Worm (Caenorhabditis elegans) whole organism, L2 larva: ENCODE data around the gene fbxa-9.
A peak's percentile ranks its signal among the peaks of the same experiment; 100 is the strongest.

Source experiments
- C34F6.9 ChIP-seq: fragments of 150-350 bp; optimal IDR thresholded peaks from 2 replicates; lab custom pipeline; 2014; ENCODE audit warnings: missing biosample characterization, missing genetic modification characterization
- F13H6.1 ChIP-seq: sonication (generic microtip); optimal IDR thresholded peaks from 2 replicates; lab custom pipeline; 2016; ENCODE audit warnings: missing genetic modification characterization, missing compliant biosample characterization
- R02D3.7 ChIP-seq: fragments of 150-350 bp; optimal IDR thresholded peaks from 2 replicates; lab custom pipeline; 2014; ENCODE audit warnings: missing biosample characterization, missing genetic modification characterization
- Y55F3AM.14 ChIP-seq: fragments of 200-800 bp; sonication (Bioruptor generic); optimal IDR thresholded peaks from 2 replicates; lab custom pipeline; 2018; ENCODE audit warnings: mild to moderate bottlenecking, missing genetic modification characterization, missing compliant biosample characterization
- alr-1 ChIP-seq: fragments of 150-350 bp; optimal IDR thresholded peaks from 2 replicates; lab custom pipeline; 2014; ENCODE audit warnings: missing biosample characterization, missing genetic modification characterization
- ama-1 ChIP-seq: fragments of 150-350 bp; optimal IDR thresholded peaks from 2 replicates; lab custom pipeline; 2018; ENCODE audit warnings: inconsistent platforms
- blmp-1 ChIP-seq: sonication (generic microtip); optimal IDR thresholded peaks from 2 replicates; lab custom pipeline; 2017; ENCODE audit warnings: missing genetic modification characterization, mild to moderate bottlenecking, missing compliant biosample characterization, antibody characterized with exemption, moderate library complexity; ENCODE audit not compliant: insufficient read depth
- ceh-16 ChIP-seq: fragments of 150-350 bp; optimal IDR thresholded peaks from 2 replicates; lab custom pipeline; 2014; ENCODE audit warnings: missing biosample characterization, missing genetic modification characterization
- ceh-82 ChIP-seq: fragments of 150-350 bp; optimal IDR thresholded peaks from 2 replicates; lab custom pipeline; 2014; ENCODE audit warnings: missing biosample characterization, missing genetic modification characterization
- crh-2 ChIP-seq: sonication (generic microtip); optimal IDR thresholded peaks from 2 replicates; lab custom pipeline; 2017; ENCODE audit warnings: missing biosample characterization, missing genetic modification characterization
- elt-1 ChIP-seq: fragments of 150-350 bp; optimal IDR thresholded peaks from 2 replicates; lab custom pipeline; 2014; ENCODE audit warnings: missing biosample characterization, missing genetic modification characterization
- fos-1 ChIP-seq: fragments of 150-350 bp; optimal IDR thresholded peaks from 2 replicates; lab custom pipeline; 2014; ENCODE audit warnings: missing biosample characterization, missing genetic modification characterization
- gmeb-1 ChIP-seq: fragments of 150-350 bp; optimal IDR thresholded peaks from 2 replicates; lab custom pipeline; 2014; ENCODE audit warnings: missing biosample characterization, missing genetic modification characterization
- lin-13 ChIP-seq: fragments of 150-350 bp; optimal IDR thresholded peaks from 2 replicates; lab custom pipeline; 2014; ENCODE audit warnings: missing biosample characterization, missing genetic modification reagents, missing genetic modification characterization
- lin-39 ChIP-seq: fragments of 150-350 bp; optimal IDR thresholded peaks from 2 replicates; lab custom pipeline; 2014; ENCODE audit warnings: missing biosample characterization, missing genetic modification reagents, missing genetic modification characterization
- mab-5 ChIP-seq: fragments of 150-350 bp; optimal IDR thresholded peaks from 2 replicates; lab custom pipeline; 2014; ENCODE audit warnings: missing biosample characterization, missing genetic modification characterization
- mbf-1 ChIP-seq: sonication (generic microtip); optimal IDR thresholded peaks from 2 replicates; lab custom pipeline; 2017; ENCODE audit warnings: missing biosample characterization, missing genetic modification characterization
- nhr-11 ChIP-seq: fragments of 150-350 bp; optimal IDR thresholded peaks from 2 replicates; lab custom pipeline; 2014; ENCODE audit warnings: missing biosample characterization, missing genetic modification characterization
- nhr-21 ChIP-seq: fragments of 150-350 bp; optimal IDR thresholded peaks from 2 replicates; lab custom pipeline; 2014; ENCODE audit warnings: missing biosample characterization, missing genetic modification characterization
- nhr-237 ChIP-seq: fragments of 150-350 bp; optimal IDR thresholded peaks from 2 replicates; lab custom pipeline; 2014; ENCODE audit warnings: missing biosample characterization, missing genetic modification characterization
- nhr-25 ChIP-seq: fragments of 150-350 bp; sonication (generic microtip); optimal IDR thresholded peaks from 3 replicates; lab custom pipeline; 2014; ENCODE audit warnings: missing biosample characterization, missing genetic modification characterization
- nhr-6 ChIP-seq: fragments of 150-350 bp; optimal IDR thresholded peaks from 2 replicates; lab custom pipeline; 2014; ENCODE audit warnings: missing biosample characterization, missing genetic modification characterization
- nhr-77 ChIP-seq: fragments of 150-350 bp; optimal IDR thresholded peaks from 2 replicates; lab custom pipeline; 2014; ENCODE audit warnings: missing biosample characterization, missing genetic modification characterization
- peb-1 ChIP-seq: fragments of 150-350 bp; optimal IDR thresholded peaks from 2 replicates; lab custom pipeline; 2014; ENCODE audit warnings: missing biosample characterization, missing genetic modification characterization
- sma-3 ChIP-seq: sonication (generic microtip); optimal IDR thresholded peaks from 2 replicates; lab custom pipeline; 2016; ENCODE audit warnings: missing genetic modification reagents, missing genetic modification characterization, missing compliant biosample characterization
- sma-9 ChIP-seq, 2 experiments: fragments of 150-350 bp in 1 of 2; sonication (generic microtip) in 1 of 2; optimal IDR thresholded peaks; 2 replicates each; lab custom pipeline; 2014 to 2016; ENCODE audit warnings: missing genetic modification characterization in 2 of 2, mild to moderate bottlenecking in 1 of 2, missing biosample characterization in 1 of 2, missing compliant biosample characterization in 1 of 2, missing genetic modification reagents in 1 of 2, moderate library complexity in 1 of 2
- snpc-4 ChIP-seq: fragments of 150-350 bp; optimal IDR thresholded peaks from 2 replicates; lab custom pipeline; 2014; ENCODE audit warnings: missing biosample characterization, missing genetic modification characterization
- unc-39 ChIP-seq: fragments of 150-350 bp; optimal IDR thresholded peaks from 2 replicates; lab custom pipeline; 2014; ENCODE audit warnings: missing biosample characterization, missing genetic modification characterization
- unc-62 ChIP-seq: fragments of 150-350 bp; optimal IDR thresholded peaks from 2 replicates; lab custom pipeline; 2014; ENCODE audit warnings: missing biosample characterization, missing genetic modification reagents, missing genetic modification characterization
- zag-1 ChIP-seq: fragments of 150-350 bp; optimal IDR thresholded peaks from 2 replicates; lab custom pipeline; 2014; ENCODE audit warnings: missing biosample characterization, missing genetic modification characterization
- ztf-1 ChIP-seq: fragments of 200-800 bp; sonication (Bioruptor generic); conservative IDR thresholded peaks from 2 replicates; pipeline ENCODE4 v1.3.6; 2022; ENCODE audit warnings: missing genetic modification characterization, missing compliant biosample characterization
- ztf-11 ChIP-seq: sonication (generic microtip); optimal IDR thresholded peaks from 2 replicates; lab custom pipeline; 2017; ENCODE audit warnings: missing biosample characterization, missing genetic modification characterization

fbxa-9 gene

DNA sequence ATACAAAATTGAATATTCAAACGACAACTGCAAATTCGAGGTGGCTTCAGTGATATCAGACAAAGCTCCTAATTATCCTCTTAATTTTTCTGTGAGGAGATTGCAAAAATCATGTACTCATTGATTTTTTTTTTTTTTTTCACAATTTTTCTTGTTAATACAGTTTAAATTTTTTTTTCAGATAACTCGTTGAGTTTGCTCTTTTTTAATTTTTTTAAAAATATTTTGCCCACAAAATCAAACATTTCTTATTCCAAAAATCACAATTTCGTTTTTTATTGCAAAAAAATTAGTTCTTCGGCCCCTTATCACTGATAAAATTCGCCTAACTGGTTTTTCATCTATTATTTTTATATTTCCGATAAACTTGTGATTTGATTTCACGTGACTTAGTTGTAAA, 10.4 kb downstream of the fbxa-9 start, which contains the start of gene Y54F10BM.21:
Y54F10BM.21 (plus strand) TSS at position 301 of the 400 bp plus-strand sequence.
- TF ChIP-seq crh-2 (no peak), snpc-4 (tag; lab: Kevin White, UChicago) (no peak), ceh-16 (tag; lab: Kevin White, UChicago) (no peak), blmp-1 (tag; lab: Kevin White, UChicago) (no peak), unc-39 (no peak), C34F6.9 (no peak), nhr-77 (tag; lab: Kevin White, UChicago) (no peak), zag-1 (tag; lab: Kevin White, UChicago) (no peak), gmeb-1 (tag; lab: Kevin White, UChicago) (no peak)
- TF ChIP-seq, all 48 proteins: peak for 0

DNA sequence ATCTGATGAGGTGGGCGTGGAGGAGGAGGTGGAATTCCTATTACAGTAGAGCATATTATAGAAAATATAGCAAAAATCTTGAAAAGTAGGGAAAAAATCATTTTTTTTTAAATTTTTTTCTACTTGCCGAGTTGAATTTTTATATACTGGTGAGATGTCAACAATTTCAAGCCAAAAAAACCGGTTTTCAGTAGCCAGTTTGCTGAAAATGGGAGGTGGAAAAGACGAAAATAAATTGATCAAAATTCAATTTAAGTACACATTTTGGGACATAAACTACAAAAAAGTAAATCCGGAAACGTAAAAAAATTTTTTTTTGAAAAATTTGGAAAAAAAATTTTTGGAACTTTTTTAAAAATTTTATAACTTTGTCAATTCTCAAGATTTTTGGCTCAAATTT, 13.0 kb downstream of the fbxa-9 start, which contains the start of gene Y54F10BM.23:
Y54F10BM.23 (minus strand) TSS at position 101 of the 400 bp plus-strand sequence.
- TF ChIP-seq mbf-1 (tag; lab: Kevin White, UChicago) = no peak
- no peak for TF ChIP-seq fos-1 (tag; lab: Kevin White, UChicago)
- no peak for TF ChIP-seq unc-62 (GFP tag; lab: Kevin White, UChicago)
- no peak for TF ChIP-seq ceh-16 (tag; lab: Kevin White, UChicago)
- no peak for TF ChIP-seq peb-1 (tag; lab: Kevin White, UChicago)
- no peak for TF ChIP-seq ceh-82 (tag; lab: Kevin White, UChicago)
- TF ChIP-seq alr-1 (tag; lab: Kevin White, UChicago) = no peak
- no peak for TF ChIP-seq ztf-1 (GFP tag; lab: Robert Waterston, UW)
- TF ChIP-seq lin-39 (tag; lab: Kevin White, UChicago) = no peak
- TF ChIP-seq mab-5 (tag; lab: Kevin White, UChicago) = no peak
- no peak for TF ChIP-seq F13H6.1
- TF ChIP-seq nhr-11 (tag; lab: Kevin White, UChicago) = no peak
- TF ChIP-seq nhr-237 (tag; lab: Kevin White, UChicago) = no peak
- no peak for TF ChIP-seq Y55F3AM.14 (GFP tag; lab: Kevin White, UChicago)
- TF ChIP-seq unc-39 = no peak
- TF ChIP-seq nhr-21 (tag; lab: Kevin White, UChicago) = no peak
- TF ChIP-seq R02D3.7 (tag; lab: Kevin White, UChicago) = no peak
- TF ChIP-seq crh-2 = no peak
- TF ChIP-seq ama-1 (lab: Kevin White, UChicago) = no peak

DNA sequence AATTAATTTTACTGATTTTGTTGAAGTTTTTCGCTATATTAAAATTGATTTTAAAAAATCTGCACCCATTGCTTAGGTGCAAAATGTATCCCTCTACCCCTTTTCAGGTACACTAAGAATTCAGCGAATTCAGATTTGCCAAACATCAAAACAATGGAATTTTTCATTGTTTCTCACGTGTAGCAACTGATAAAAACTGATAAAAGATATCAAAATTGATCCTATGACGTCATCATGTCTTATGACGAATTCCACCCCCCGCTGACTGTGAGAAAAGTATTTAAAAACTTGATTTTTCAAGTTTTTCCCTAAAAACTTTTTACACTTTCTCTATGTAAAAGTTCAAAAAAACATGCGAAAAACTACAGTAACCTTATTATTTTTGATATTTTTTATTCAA, 14.1 kb downstream of the fbxa-9 start, which contains the start of gene Y54F10BM.22:
Y54F10BM.22 (plus strand) TSS at position 331 of the 400 bp plus-strand sequence.
- TF ChIP-seq nhr-25 (tag; lab: Kevin White, UChicago) (peak; percentile 60), sma-3 (GFP tag; lab: Kevin White, UChicago) (peak; percentile 59), ztf-11 (tag; lab: Kevin White, UChicago) (no peak)

DNA sequence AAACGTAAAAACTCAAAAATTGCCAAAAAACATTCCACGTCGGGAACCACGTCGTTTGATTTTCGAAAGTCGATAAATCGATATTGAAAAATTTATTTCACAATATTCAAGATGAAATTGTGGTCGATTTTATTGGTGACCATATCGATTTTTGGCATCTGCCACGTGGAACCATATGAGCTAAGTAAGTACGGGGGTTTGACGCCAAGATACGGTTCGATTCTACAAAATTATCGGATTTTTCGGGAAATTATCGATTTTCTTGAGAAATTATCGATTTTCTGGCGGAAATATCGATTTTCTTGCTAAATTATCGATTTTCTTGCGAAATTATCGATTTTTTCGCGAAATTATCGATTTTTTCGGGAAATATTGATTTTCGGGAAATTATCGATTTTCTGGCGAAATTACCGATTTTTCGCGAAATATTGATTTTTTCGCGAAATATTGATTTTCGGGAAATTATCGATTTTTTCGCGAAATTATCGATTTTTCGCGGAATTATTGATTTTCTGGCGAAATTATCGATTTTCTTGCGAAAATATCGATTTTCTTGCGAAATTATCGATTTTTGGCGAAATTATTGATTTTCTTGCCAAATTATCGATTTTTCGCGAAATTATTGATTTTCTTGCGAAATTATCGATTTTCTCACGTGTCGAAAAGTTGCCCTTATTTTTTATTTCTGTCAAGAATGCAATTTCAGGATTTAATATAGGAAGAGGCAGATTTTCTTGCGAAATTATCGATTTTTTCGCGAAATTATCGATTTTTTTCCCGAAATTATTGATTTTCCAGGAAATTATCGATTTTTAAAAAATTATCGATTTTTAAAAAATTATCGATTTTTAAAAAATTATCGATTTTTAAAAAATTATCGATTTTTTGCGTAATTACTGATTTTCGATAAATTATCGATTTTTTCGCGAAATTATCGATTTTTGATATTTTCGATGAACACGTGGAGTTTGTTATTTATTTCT, 15.8 kb downstream of the fbxa-9 start, which contains the start of gene Y54F10BM.3:
Y54F10BM.3 (plus strand) TSS at position 51 of the 983 bp plus-strand sequence.
- TF ChIP-seq C34F6.9 = no peak
- TF ChIP-seq lin-39 (tag; lab: Kevin White, UChicago) = no peak
- TF ChIP-seq unc-39 = no peak
- TF ChIP-seq lin-13 (GFP tag; lab: Kevin White, UChicago) = no peak
- TF ChIP-seq ceh-82 (tag; lab: Kevin White, UChicago) = no peak
- TF ChIP-seq nhr-11 (tag; lab: Kevin White, UChicago) = no peak
- no peak for TF ChIP-seq nhr-6 (tag; lab: Kevin White, UChicago)
- no peak for TF ChIP-seq ztf-11 (tag; lab: Kevin White, UChicago)
- no peak for TF ChIP-seq blmp-1 (tag; lab: Kevin White, UChicago)
- no peak for TF ChIP-seq crh-2

DNA sequence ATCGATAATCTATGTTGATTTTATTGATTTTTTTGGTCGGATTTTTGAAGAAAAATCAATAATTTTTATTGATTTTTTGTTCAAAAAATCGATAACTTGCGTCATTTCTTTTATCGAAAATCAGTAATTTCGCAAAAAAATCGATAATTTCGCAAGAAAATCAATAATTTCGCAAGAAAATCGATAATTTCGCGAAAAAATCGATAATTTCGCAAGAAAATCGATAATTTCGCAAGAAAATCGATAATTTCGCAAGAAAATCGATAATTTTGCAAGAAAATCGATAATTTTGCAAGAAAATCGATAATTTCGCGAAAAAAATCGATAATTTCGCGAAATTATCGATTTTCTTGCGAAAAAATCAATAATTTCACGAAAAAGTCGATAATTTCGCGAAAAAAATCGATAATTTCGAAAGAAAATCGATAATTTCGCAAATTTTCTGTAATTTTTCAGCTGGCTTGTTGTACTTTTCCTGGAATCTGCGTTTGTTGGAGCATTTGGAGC, 16.9 kb downstream of the fbxa-9 start:
- TF ChIP-seq unc-39 (no peak), sma-9 (GFP tag; optimal IDR thresholded peaks at IDR 0.05; lab: Kevin White, UChicago) (no peak), sma-9 (tag; optimal IDR thresholded peaks at IDR 0.05; lab: Kevin White, UChicago) (no peak), lin-13 (GFP tag; lab: Kevin White, UChicago) (no peak), elt-1 (tag; lab: Kevin White, UChicago) (no peak), zag-1 (tag; lab: Kevin White, UChicago) (no peak), ceh-16 (tag; lab: Kevin White, UChicago) (no peak)
